Fruit fly (Drosophila melanogaster) whole organism, larva: Measurements from ENCODE around the gene Cpsf5.

Experiments
- noc ChIP-seq: fragments of 200-800 bp; sonication (Bioruptor generic); optimal IDR thresholded peaks from 3 replicates; lab custom pipeline; 2019; ENCODE audit warnings: missing biosample characterization, mild to moderate bottlenecking, missing genetic modification characterization, moderate library complexity

The Cpsf5 gene

dm6 chr3L:9402157-9402890 is 8.5 kb upstream of the Cpsf5 start, which contains the start of gene eIF4E1:
Gene eIF4E1, minus strand, starts transcription at chr3L:9402460.
- no peak for TF ChIP-seq noc (tag; lab: Kevin White, UChicago)

DNA sequence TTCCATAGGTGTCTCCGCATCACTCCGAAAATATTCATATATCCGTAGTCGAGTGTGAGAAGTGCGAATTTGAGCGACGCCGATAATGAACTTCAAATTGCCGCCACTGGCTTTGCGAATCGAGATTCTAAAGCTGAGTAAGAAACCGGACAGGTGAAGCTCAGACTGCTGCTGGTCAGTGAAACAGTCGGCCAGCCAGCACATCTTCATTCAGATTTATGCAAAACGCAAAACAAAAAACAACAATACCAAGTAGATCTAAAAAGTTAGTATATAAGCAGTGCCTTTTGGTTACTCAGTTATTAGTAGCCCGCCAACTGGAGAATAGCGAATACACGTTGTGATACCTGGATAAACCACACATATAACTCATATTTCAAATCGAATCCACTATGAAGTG is 6.3 kb upstream of the Cpsf5 start, which contains the start of gene Cpr67B:
Gene Cpr67B (plus strand): TSS at position 301 of the 400 bp plus-strand sequence.
- no peak for TF ChIP-seq noc (tag; lab: Kevin White, UChicago)

- no peak for TF ChIP-seq noc (tag; lab: Kevin White, UChicago)
These were observed 728 bp upstream of the Cpsf5 start for dm6 chr3L:9410030-9410589.

DNA sequence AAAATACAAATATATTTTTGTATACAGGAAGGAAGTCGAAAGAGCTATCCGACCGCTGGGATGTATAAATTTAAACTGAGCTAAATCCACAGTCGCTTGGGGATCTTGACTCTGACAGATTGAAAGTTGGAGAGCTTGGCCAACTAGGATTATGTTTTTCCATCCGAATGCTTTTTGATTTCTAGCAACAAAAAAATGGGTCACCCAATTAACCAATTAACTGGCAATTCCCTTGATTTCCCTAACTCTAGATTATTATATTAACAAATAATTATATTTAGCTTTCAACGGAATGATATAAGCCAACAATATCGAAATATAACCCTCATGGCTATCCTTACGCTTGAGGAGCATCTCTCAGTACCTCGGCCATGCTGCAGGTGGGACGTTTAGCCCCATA is 6.5 kb downstream of the Cpsf5 start, which contains the start of gene CG3982:
Gene CG3982 (minus strand): TSS at position 101 of the 400 bp plus-strand sequence.
- no peak for TF ChIP-seq noc (tag; lab: Kevin White, UChicago)

dm6 chr3L:9419328-9419727 is 8.5 kb downstream of the Cpsf5 start:
- TF ChIP-seq noc (tag; lab: Kevin White, UChicago): no peak

- peak; percentile 26 for TF ChIP-seq noc (tag; lab: Kevin White, UChicago)
These were observed 9.4 kb downstream of the Cpsf5 start for dm6 chr3L:9420054-9420818.

dm6 chr3L:9420819-9421130 is 9.9 kb downstream of the Cpsf5 start:
- TF ChIP-seq noc (tag; lab: Kevin White, UChicago): no peak

DNA sequence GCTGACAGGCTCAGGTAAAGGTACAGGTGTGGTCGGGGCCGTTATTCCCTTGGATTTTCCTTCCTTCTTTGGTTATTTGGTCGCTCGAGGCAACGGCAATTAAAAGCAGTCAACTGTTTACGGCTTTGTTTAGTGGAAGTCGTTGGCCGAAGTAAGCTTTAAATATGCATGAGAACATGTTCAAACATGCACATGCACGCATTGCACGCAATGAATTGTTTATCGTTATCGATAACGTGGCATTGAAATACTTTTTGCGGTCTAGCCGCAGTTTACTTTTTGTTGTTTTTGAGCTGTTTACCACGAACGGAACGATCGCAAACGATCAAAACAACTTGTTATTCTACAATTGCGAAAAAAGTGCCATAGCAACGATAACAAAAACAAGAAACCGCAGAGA is 10.8 kb downstream of the Cpsf5 start:
- no peak for TF ChIP-seq noc (tag; lab: Kevin White, UChicago)

dm6 chr3L:9422135-9422534 is 11.3 kb downstream of the Cpsf5 start:
- TF ChIP-seq noc (tag; lab: Kevin White, UChicago): peak; percentile 15

DNA sequence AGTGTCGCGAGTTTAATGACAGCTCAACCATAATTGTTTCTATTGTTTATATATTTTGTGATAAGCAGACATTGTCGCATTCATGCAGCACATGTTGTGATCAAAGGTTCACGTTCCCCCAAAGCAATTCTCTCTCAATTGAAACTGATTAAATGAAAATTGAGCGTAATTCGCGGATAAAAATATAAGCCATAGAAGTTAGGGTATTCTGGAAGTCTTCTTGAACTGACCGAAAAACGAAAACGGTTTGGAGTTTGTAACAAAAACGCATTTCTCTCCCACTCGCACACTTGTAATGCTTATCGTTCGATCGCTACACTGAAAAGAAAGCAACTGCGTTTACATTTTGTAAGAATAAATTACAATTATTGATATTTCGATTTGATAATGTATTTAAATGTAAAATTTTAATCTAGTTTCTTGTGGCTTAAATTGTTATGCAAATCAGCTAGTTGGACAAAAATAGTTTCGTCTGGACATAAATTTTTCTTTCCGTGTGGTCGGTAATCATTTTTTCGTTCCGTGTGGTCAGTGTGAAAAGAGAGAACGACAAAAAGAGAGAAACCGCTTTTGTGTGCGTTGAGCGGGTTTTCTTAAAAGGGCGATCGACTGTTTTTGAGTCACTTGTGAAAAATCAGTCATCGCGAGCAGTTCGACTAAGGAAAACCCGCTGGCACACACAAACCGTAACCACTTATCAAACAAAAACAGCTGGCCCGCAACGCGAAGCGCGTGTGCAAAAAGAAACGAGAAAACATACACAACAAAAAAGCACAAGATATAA is 12.0 kb downstream of the Cpsf5 start, which contains the start of gene aay:
Gene aay (plus strand): TSS at position 618 of the 784 bp plus-strand sequence.
- peak; percentile 97 for TF ChIP-seq noc (tag; lab: Kevin White, UChicago)

DNA sequence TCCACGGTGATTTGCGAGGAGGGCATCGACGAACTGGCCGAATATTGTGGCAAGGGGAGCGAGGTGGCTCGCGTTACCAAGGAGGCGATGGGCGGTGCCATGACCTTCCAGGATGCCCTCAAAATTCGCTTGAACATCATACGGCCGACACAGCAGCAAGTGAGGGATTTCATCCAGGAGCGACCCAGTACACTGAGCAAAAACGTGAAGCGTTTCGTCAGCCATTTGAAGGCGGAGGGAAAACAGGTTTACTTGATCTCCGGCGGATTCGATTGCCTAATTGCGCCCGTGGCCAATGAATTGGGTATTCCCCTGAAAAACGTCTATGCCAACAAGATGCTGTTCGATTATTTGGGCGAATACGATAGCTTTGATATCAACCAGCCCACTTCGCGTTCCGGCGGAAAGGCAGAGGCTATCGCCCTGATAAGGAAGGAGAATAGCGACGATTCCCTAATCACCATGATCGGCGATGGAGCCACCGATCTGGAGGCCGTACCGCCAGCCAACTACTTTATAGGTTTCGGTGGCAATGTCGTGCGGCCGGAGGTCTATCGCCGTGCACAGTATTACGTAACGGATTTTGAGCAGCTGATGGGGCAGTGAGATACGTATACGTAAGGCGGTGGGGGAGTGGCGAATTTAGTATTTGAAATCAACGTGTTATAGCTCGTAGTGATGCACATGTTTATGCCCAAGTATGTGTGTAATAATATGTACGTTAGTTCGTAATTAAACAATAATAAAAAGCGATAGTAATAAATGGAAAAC is 13.1 kb downstream of the Cpsf5 start:
- no peak for TF ChIP-seq noc (tag; lab: Kevin White, UChicago)

- no peak for TF ChIP-seq noc (tag; lab: Kevin White, UChicago)
These were observed 13.7 kb downstream of the Cpsf5 start for dm6 chr3L:9424528-9424911.

dm6 chr3L:9425838-9426237 is 15.0 kb downstream of the Cpsf5 start:
- no peak for TF ChIP-seq noc (tag; lab: Kevin White, UChicago)

DNA sequence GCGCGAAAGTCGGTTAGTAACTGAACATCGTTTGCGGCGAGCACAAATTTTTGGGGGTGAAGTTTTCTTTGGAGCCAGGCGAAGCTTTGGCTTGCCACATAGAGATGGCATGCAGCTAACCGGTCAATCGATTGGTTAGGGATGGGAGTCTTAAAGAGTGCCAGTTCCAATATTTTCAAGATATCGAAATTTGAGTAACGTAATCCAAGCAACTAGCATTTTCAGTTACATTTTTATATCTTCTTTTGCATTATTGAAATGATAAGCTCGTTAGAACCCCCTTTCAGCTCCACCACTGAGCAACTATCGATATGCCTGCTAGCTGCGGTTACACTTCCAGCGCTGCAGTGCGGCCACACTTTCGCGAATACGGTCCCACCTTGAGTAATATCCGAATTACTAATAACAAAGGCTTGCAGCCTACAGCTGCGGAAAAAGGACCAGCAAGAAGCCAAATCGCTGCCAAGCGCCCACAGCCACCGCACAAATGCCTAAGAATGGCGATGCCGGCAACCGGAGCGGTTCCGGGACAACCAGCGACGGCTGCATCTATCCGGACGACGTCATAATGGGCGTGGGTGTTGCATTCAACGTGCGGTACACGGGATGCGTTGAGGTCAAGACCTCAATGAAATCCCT is 15.9 kb downstream of the Cpsf5 start, which contains the start of the genes Atat and Shc:
Gene Atat (minus strand): TSS at position 103 of the 639 bp plus-strand sequence.
Gene Shc (plus strand): TSS at position 355 of the 639 bp plus-strand sequence.
- TF ChIP-seq noc (tag; lab: Kevin White, UChicago): peak; percentile 97
